Worm (Caenorhabditis elegans): ENCODE measurements around the gene ZC84.6.

DNA sequence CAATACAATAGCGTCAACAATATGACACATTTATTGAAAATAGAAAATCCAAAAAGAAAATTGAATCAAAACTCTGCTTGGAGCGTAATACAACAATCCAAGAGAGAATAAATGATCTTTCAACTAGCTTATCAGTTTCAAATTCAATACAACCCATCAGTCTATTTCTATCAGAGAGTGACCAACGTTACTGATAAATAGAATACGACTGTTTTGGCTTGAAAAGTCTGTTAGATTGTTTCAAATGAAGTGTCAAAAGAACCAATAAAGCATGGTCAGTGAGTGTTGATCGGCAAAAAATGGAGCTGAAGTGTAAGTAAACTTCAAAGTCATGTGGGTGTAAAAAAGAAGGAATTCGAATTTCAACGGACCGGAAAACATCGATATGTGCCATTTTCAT, 38.1 kb upstream of the ZC84.6 start:
- no peak for TF ChIP-seq mdl-1 (tag; optimal IDR thresholded peaks at IDR 0.05)
- TF ChIP-seq tlp-1 (tag; optimal IDR thresholded peaks at IDR 0.05), result no peak
- no peak for TF ChIP-seq alr-1 (tag; optimal IDR thresholded peaks at IDR 0.05; ENCODE audit: borderline replicate concordance)
- TF ChIP-seq snpc-4 (tag; optimal IDR thresholded peaks at IDR 0.05), result no peak
- TF ChIP-seq nhr-77 (tag; optimal IDR thresholded peaks at IDR 0.05), result no peak

All from whole organism, L1 larva.